Fruit fly (Drosophila melanogaster) whole organism: ENCODE measurements around the gene CG7423.

Experiments used
- CG8478 ChIP-seq: fragments of >200 bp; optimal IDR thresholded peaks from 2 replicates; lab custom pipeline; 2018; ENCODE audit warnings: inconsistent platforms
- Dll ChIP-seq: fragments of >200 bp; optimal IDR thresholded peaks from 2 replicates; lab custom pipeline; 2017
- EcR ChIP-seq, 2 experiments: fragments of >200 bp; optimal IDR thresholded peaks; 2 replicates each; lab custom pipeline; 2017; ENCODE audit warnings: missing biosample characterization in 2 of 2, missing genetic modification characterization in 2 of 2, missing genetic modification reagents in 2 of 2
- pan ChIP-seq: fragments of >200 bp; optimal IDR thresholded peaks from 2 replicates; lab custom pipeline; 2017
- psq ChIP-seq: fragments of >200 bp; optimal IDR thresholded peaks from 2 replicates; lab custom pipeline; 2017
- usp ChIP-seq: fragments of >200 bp; optimal IDR thresholded peaks from 2 replicates; lab custom pipeline; 2017; ENCODE audit warnings: missing biosample characterization, missing genetic modification characterization, mixed read lengths

CG7423 gene

DNA sequence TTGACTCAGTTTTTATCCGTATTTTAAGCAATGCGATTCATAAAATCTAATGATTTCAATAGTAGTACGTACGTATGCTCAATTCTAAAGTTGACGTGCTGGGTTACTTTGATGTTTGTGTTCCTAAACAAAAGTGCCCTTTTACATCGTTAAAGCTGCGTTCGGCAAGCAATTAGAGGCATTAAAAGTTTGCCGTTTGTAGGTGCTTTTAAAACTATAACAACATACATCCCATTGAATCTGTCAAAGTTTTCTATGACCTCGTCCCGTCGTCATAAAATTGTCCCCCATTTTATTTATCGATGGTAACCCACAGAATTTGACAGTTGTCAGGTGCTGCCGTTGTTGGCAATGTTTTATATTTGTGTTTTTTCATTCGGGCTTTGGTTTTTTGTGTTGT, at the start of gene CG7423:
TSS of gene CG7423 (minus strand) at position 101 of the 400 bp plus-strand sequence.
- TF ChIP-seq psq (lab: Kevin White, UChicago) (no peak), pan (lab: Kevin White, UChicago) (no peak), usp (GFP tag; lab: Kevin White, UChicago) (no peak), CG8478 (lab: Kevin White, UChicago) (no peak), Dll (no peak), EcR (GFP tag; optimal IDR thresholded peaks at IDR 0.05; lab: Kevin White, UChicago) (no peak)

DNA sequence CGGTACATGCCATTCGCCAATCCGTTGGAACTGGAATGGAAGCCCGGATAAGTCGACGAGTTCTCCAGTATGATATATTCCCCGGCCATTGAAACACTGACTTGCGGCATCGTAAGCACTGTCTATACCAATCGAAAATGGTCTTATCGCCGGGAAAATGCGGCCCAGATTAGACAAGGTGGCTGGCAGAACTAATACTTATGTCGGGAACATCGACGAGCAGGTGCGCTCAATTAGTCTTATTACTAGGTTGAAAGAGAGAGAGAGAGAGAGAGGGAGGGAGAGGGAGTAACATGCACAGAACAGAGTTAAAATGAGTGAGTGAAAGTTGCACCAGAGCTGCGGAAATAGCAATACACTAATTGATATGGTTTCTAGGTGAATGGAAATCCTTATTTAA, 44.1 kb upstream of the CG7423 start, which contains the start of gene tgy:
TSS of gene tgy (minus strand) at position 101 of the 400 bp plus-strand sequence.
- no peak for TF ChIP-seq usp (GFP tag; lab: Kevin White, UChicago)
- no peak for TF ChIP-seq CG8478 (lab: Kevin White, UChicago)
- no peak for TF ChIP-seq pan (lab: Kevin White, UChicago)
- TF ChIP-seq EcR (GFP tag; optimal IDR thresholded peaks at IDR 0.05; lab: Kevin White, UChicago) = no peak
- no peak for TF ChIP-seq psq (lab: Kevin White, UChicago)
- no peak for TF ChIP-seq Dll

DNA sequence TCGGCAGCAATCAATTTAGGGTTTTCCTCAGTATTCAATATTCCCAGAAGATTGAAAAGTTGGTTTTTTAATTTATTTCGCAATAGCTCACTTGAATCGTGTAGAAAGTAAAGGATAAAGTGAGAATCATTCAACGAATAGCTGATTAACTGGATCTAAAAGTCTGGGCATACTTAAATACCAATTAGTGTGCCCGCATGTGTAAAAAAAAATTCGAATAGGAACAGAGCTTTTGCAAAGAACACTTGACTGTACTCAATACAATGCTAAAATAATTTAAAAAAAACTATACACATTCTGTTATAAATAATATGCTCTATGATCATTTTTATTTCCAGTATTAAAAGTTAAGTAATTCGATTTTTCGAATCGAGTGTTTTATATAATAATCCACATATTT, 41.2 kb upstream of the CG7423 start, which contains the start of gene CG15882:
TSS of gene CG15882 (minus strand) at position 101 of the 400 bp plus-strand sequence.
- TF ChIP-seq usp (GFP tag; lab: Kevin White, UChicago) (no peak), Dll (no peak), CG8478 (lab: Kevin White, UChicago) (no peak), pan (lab: Kevin White, UChicago) (no peak), psq (lab: Kevin White, UChicago) (no peak), EcR (GFP tag; optimal IDR thresholded peaks at IDR 0.05; lab: Kevin White, UChicago) (no peak)

DNA sequence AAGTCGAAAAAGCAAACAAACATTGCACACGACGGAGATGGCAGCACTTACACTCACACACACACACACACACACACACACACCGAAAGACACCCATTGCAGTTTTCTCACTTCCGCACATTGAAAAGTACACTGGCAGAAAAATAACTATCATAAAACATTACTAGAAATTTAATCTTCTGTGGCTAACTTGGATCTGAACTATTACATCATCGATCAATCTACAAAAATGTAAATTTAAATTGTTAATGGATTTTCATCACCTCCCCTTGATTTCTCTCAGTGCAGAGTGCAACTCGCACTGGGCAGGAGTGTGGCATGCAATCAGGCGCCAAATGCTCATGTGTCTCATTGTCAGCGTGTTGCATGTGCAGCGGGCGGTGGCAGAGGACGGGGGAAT, 37.3 kb upstream of the CG7423 start:
- TF ChIP-seq psq (lab: Kevin White, UChicago) = no peak

DNA sequence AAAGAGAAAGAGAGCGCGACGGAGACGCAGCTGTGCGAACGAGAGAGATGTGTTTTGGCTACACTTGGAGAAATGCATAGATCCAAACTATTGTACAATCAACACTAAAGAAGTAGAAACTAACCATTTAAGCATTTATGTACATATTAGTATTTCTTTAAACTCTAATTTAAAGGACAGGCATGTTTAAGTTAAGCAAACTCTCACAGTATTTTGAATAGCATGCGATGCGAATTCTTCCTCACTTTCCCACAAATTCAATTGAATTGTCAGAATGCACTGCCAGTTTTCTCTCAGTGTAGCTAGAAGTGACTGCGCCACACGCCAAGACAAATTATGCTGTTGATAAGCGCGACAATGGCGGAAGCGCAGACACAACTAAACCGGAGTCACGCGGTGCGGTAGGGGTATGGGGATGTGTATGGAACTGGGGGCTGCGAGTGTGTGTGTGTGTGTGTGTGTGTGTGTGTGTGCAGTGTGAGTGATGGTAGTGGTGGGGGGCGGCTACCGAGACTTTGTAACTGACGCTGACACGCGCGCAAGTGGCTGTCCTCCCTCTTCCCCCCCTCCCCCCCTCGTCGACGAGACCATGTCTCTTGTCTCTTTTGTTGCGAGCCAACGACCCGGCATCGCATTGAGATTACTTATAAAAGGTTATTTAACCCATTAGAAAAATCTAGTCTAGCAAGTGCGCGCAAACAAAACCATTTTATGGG, 23.9 kb upstream of the CG7423 start:
- no peak for TF ChIP-seq psq (lab: Kevin White, UChicago)
- no peak for TF ChIP-seq CG8478 (lab: Kevin White, UChicago)
- TF ChIP-seq EcR (GFP tag; optimal IDR thresholded peaks at IDR 0.05; lab: Kevin White, UChicago) = no peak
- no peak for TF ChIP-seq Dll
- TF ChIP-seq pan (lab: Kevin White, UChicago) = no peak
- TF ChIP-seq usp (GFP tag; lab: Kevin White, UChicago) = no peak

DNA sequence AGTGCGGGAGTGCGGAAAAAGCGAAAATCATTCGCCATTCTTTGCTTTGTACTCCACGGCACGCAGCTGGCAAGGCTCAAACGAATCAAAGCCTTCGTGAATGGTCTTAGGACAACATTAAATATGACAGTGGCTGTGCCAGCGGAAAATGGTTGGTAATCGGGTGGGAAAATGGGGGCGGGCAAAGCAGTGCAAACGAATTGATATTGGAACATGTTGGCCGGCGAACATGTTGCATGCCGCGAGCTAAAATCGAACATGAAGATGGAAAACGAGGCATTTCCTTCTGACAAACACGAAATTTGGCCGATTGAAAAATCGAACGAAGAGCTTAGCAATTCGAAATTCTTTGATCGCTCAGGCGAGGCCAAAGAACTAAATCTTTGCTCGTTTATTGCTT, 13.1 kb upstream of the CG7423 start:
- TF ChIP-seq CG8478 (lab: Kevin White, UChicago) = no peak
- TF ChIP-seq pan (lab: Kevin White, UChicago) = no peak
- no peak for TF ChIP-seq usp (GFP tag; lab: Kevin White, UChicago)
- TF ChIP-seq psq (lab: Kevin White, UChicago) = no peak
- TF ChIP-seq Dll = no peak
- TF ChIP-seq EcR (GFP tag; optimal IDR thresholded peaks at IDR 0.05; lab: Kevin White, UChicago) = no peak

DNA sequence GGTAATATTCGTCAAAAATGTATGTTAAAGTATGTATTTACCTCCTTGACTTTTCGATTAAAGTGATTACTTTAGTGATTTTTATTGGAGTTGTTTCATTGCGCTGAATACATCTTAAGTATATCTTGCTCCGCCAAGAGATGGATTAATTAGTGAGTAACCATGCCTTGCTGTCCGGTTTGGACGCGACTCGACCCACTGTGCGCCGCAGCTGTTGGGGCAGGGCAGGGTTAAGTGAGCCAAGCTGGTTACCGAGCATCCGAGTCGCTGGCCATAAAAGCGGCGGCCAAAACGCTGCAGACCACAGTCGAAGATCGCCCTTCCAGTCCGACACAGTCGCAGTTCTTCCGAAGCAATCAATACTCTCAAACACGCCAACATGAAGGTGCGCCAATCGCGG, 1.7 kb downstream of the CG7423 start, which contains the start of gene CG14191:
TSS of gene CG14191 (plus strand) at position 301 of the 400 bp plus-strand sequence.
- no peak for TF ChIP-seq CG8478 (lab: Kevin White, UChicago)
- no peak for TF ChIP-seq psq (lab: Kevin White, UChicago)
- TF ChIP-seq Dll = no peak
- no peak for TF ChIP-seq usp (GFP tag; lab: Kevin White, UChicago)
- TF ChIP-seq EcR (GFP tag; optimal IDR thresholded peaks at IDR 0.05; lab: Kevin White, UChicago) = no peak
- no peak for TF ChIP-seq pan (lab: Kevin White, UChicago)

DNA sequence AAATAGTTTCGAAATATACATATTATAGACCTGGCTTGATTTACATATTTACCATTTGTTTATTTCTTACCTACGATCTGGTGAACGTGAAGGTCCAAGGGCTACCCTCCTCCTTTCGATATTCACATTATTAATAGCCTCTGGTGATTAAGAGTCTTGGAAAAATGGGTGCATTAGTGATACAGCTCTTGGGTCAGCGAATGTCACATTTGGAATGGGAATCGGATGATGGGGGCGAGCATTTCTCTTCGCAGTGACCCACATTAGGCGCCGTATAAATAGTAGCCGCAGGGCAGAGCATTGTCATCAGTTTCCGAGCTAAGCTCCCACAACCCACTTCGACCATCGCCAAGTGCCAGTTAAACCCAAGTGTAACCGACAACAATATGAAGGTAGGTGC, 5.7 kb downstream of the CG7423 start, which contains the start of gene CG7406:
TSS of gene CG7406 (plus strand) at position 301 of the 400 bp plus-strand sequence.
- TF ChIP-seq usp (GFP tag; lab: Kevin White, UChicago) = no peak
- no peak for TF ChIP-seq psq (lab: Kevin White, UChicago)
- TF ChIP-seq pan (lab: Kevin White, UChicago) = no peak
- no peak for TF ChIP-seq Dll
- no peak for TF ChIP-seq CG8478 (lab: Kevin White, UChicago)
- TF ChIP-seq EcR (GFP tag; optimal IDR thresholded peaks at IDR 0.05; lab: Kevin White, UChicago) = no peak

DNA sequence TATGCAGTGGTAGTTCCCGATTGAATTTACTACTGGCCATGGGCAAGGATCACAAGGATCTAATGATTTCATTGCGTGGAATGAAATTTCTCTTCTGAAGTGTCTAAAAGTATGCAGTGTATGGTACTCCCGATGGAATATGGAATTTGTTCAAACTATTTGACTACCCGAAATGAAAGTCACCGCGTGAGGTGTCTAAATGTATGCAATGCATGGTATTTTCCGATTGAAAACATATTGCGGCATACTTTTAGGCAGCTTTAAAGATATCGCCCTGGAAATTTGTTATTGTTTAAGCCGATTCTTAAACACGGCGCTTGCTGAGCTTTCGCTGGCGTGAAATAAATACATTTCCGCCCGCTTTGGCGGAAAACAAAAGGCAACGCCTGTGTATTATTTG, 8.5 kb downstream of the CG7423 start:
- TF ChIP-seq Dll (no peak), CG8478 (lab: Kevin White, UChicago) (no peak), psq (lab: Kevin White, UChicago) (no peak), usp (GFP tag; lab: Kevin White, UChicago) (no peak), pan (lab: Kevin White, UChicago) (no peak), EcR (GFP tag; optimal IDR thresholded peaks at IDR 0.05; lab: Kevin White, UChicago) (no peak)

DNA sequence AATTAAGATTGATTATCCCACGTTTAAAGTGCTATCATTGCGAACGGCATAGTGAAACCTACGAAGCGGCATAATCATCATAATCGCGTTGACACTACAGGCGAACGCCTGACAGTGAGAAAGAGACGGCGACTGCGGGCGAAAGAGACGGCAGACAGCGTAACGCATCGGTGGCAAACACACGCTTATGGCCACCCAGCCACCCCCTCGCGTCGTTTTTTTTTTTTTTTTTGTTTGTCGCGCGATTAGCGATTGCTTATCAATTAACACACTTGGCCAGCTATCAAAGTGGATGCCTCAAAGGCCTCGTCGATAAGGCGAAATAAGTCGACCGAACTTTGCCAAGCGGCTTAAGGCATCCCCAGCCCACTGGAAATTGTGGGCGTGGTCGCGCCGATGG, 9.2 kb downstream of the CG7423 start:
- TF ChIP-seq EcR (GFP tag; optimal IDR thresholded peaks at IDR 0.05; lab: Kevin White, UChicago) (no peak), pan (lab: Kevin White, UChicago) (no peak), usp (GFP tag; lab: Kevin White, UChicago) (no peak), Dll (no peak), CG8478 (lab: Kevin White, UChicago) (no peak), psq (lab: Kevin White, UChicago) (no peak)

DNA sequence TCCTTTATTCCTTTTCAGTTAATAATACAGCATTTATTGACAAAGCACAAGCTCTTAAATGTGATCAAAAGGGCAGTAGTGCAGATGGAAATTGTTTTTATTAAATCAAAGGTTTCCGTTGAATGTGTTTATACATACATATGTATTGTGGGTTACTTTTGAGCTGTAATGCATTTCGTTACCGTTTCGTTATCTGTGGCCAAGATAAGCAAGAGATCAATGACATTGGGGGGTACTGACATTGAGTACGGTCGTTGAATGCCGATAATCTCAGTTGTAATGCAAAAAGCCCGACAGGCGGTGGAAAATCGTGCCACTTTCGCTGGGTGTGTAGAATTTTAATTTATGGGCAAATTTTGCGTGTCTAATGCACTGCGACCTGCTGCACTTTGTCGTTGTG, 10.1 kb downstream of the CG7423 start:
- peak; percentile 32 to 34 for TF ChIP-seq EcR (GFP tag; optimal IDR thresholded peaks at IDR 0.05; lab: Kevin White, UChicago)
- TF ChIP-seq usp (GFP tag; lab: Kevin White, UChicago) = no peak

DNA sequence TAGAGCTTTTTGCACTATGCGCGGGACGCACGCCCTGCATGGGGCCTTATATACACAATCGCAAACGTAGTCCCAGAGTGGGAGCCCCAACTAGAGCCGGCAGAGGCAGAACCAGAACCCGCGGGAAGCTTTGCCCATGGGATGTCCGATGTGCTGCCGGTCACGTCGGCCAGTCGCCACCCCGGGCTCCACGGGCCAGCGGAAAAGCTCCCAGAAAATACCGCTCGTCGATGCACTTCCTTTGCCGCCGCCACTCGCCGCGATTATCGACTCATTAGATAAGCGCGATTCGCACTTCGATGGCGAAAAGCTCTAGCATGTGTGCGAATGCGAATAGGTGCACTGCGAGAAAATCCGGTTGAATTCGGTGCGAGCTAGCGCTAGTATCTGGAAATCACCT, 14.2 kb downstream of the CG7423 start, which contains the start of gene CG34330:
TSS of gene CG34330 (minus strand) at position 101 of the 400 bp plus-strand sequence.
- TF ChIP-seq EcR (GFP tag; optimal IDR thresholded peaks at IDR 0.05; lab: Kevin White, UChicago) (no peak), psq (lab: Kevin White, UChicago) (no peak), CG8478 (lab: Kevin White, UChicago) (no peak), usp (GFP tag; lab: Kevin White, UChicago) (no peak)
